Fruit fly (Drosophila melanogaster) whole organism, embryonic: ENCODE results near the gene Tsp66A.

Experiments
- Blimp-1 ChIP-seq: fragments of 200-800 bp; sonication (Bioruptor generic); optimal IDR thresholded peaks from 3 replicates; lab custom pipeline; 2018; ENCODE audit warnings: missing biosample characterization, missing genetic modification characterization, mild to moderate bottlenecking, moderate library complexity, missing genetic modification reagents
- CG10565 ChIP-seq: fragments of 200-800 bp; sonication (Bioruptor generic); optimal IDR thresholded peaks from 3 replicates; lab custom pipeline; 2016; ENCODE audit warnings: missing biosample characterization, mild to moderate bottlenecking, missing genetic modification characterization
- CG13424 ChIP-seq: fragments of 200-800 bp; sonication (Bioruptor generic); optimal IDR thresholded peaks from 2 replicates; lab custom pipeline; 2019; ENCODE audit warnings: missing biosample characterization, mild to moderate bottlenecking, missing genetic modification characterization, moderate library complexity
- CG4820 ChIP-seq: fragments of 200-800 bp; sonication (Bioruptor generic); optimal IDR thresholded peaks from 3 replicates; lab custom pipeline; 2016; ENCODE audit warnings: missing biosample characterization, missing genetic modification characterization
- CG8290 ChIP-seq, 3 experiments: fragments of 200-800 bp; sonication (Bioruptor generic); optimal IDR thresholded peaks; 2 replicates each; lab custom pipeline; 2016 to 2019; ENCODE audit warnings: missing biosample characterization in 3 of 3, missing genetic modification characterization in 3 of 3, mild to moderate bottlenecking in 2 of 3, moderate library complexity in 1 of 3
- Dfd ChIP-seq, 2 experiments: fragments of >200 bp; optimal IDR thresholded peaks; 2 replicates each; lab custom pipeline; 2017; ENCODE audit warnings: missing biosample characterization in 2 of 2, missing genetic modification characterization in 2 of 2
- chm ChIP-seq: fragments of 200-800 bp; sonication (Bioruptor generic); IDR thresholded peaks from 2 replicates; pipeline ENCODE4 v1.3.6; 2022; ENCODE audit warnings: missing biosample characterization, missing genetic modification characterization
- dm ChIP-seq: fragments of 200-800 bp; sonication (Bioruptor generic); optimal IDR thresholded peaks from 3 replicates; lab custom pipeline; 2016; ENCODE audit warnings: missing biosample characterization, missing genetic modification characterization
- insv ChIP-seq, 2 experiments: fragments of 200-800 bp; sonication (Bioruptor generic); optimal IDR thresholded peaks; 3 replicates each; lab custom pipeline; 2016 to 2018; ENCODE audit warnings: missing biosample characterization in 2 of 2, missing genetic modification characterization in 2 of 2

DNA sequence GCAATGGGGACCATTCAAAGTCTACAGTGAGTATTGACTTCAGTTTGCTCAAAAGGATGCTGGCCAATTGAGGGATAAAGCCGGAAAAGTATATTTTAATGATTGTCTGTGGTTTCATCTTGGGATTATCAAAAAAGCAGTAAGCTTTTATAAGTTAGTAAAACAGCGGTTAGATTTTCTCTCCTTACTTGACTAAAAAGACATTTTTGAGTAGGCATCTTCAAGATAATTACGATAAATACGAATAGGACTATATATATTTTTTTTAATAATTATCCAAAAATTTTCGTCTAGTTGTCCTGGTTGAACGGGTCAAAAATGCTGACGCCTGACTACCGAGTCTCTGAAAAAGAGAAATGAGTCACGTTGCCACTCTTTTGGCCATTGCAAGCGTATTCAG lies 14.8 kb upstream of the Tsp66A start, which contains the start of gene CG33278:
- TF ChIP-seq CG8290 (GFP tag; optimal IDR thresholded peaks at IDR 0.05; lab: Kevin White, UChicago) (no peak), CG8290 (tag; optimal IDR thresholded peaks at IDR 0.05; lab: Kevin White, UChicago) (no peak), Blimp-1 (GFP tag; lab: Kevin White, UChicago) (no peak), chm (no peak), Dfd (GFP tag; optimal IDR thresholded peaks at IDR 0.05; lab: Kevin White, UChicago) (no peak), CG10565 (GFP tag; lab: Kevin White, UChicago) (no peak), dm (GFP tag; lab: Kevin White, UChicago) (no peak), CG13424 (tag; lab: Kevin White, UChicago) (no peak), CG4820 (GFP tag; lab: Kevin White, UChicago) (no peak), insv (GFP tag; optimal IDR thresholded peaks at IDR 0.05; lab: Kevin White, UChicago) (no peak)
